Fruit fly (Drosophila melanogaster) whole organism: ENCODE measurements around the gene CheA75a.

Experiments used
- CG8478 ChIP-seq: fragments of >200 bp; optimal IDR thresholded peaks from 2 replicates; lab custom pipeline; 2018; ENCODE audit warnings: inconsistent platforms
- Dll ChIP-seq: fragments of >200 bp; optimal IDR thresholded peaks from 2 replicates; lab custom pipeline; 2017
- EcR ChIP-seq, 2 experiments: fragments of >200 bp; optimal IDR thresholded peaks; 2 replicates each; lab custom pipeline; 2017; ENCODE audit warnings: missing biosample characterization in 2 of 2, missing genetic modification characterization in 2 of 2, missing genetic modification reagents in 2 of 2
- pan ChIP-seq: fragments of >200 bp; optimal IDR thresholded peaks from 2 replicates; lab custom pipeline; 2017
- psq ChIP-seq: fragments of >200 bp; optimal IDR thresholded peaks from 2 replicates; lab custom pipeline; 2017
- usp ChIP-seq: fragments of >200 bp; optimal IDR thresholded peaks from 2 replicates; lab custom pipeline; 2017; ENCODE audit warnings: missing biosample characterization, missing genetic modification characterization, mixed read lengths

CheA75a gene

DNA sequence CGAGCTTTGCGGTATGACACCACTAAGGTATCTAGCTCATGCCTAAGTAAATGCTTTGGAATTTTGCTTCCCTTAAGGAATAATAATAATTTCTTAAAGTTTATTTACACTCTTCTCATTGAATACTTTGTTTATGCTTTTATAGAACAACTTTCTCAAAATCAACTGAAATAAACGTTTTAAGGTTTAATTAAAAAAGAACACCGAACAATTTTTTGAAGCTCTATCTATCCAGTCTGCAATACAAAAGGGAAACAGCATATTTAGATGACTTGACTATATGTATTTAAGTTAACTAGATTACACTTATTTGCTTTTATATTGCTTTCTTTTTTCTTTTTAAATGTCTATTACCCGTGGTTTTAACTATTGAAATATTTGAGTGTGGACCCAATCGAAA lies 49.3 kb downstream of the CheA75a start, which contains the start of gene CG13700:
TSS of gene CG13700 (minus strand) at position 101 of the 400 bp plus-strand sequence.
- TF ChIP-seq psq (lab: Kevin White, UChicago) (no peak), CG8478 (lab: Kevin White, UChicago) (no peak), Dll (lab: Kevin White, UChicago) (no peak), pan (no peak), EcR (GFP tag; optimal IDR thresholded peaks at IDR 0.05; lab: Kevin White, UChicago) (no peak), usp (GFP tag; lab: Kevin White, UChicago) (no peak)

- TF ChIP-seq Dll (lab: Kevin White, UChicago): no peak
- no peak for TF ChIP-seq pan
Measured at dm6 chr3L:18302021-18302420, 50.1 kb downstream of the CheA75a start.
